Worm (Caenorhabditis elegans) whole organism, L3 larva: Measurements from ENCODE around the gene Y105C5A.24.

Experiments
- R02D3.7 ChIP-seq: fragments of 150-350 bp; optimal IDR thresholded peaks from 2 replicates; lab custom pipeline; 2014; ENCODE audit warnings: missing biosample characterization, missing genetic modification characterization
- ZK546.5 ChIP-seq: sonication (generic microtip); optimal IDR thresholded peaks from 2 replicates; lab custom pipeline; 2017; ENCODE audit warnings: missing biosample characterization, missing genetic modification characterization
- aly-2 ChIP-seq: fragments of 150-350 bp; optimal IDR thresholded peaks from 2 replicates; lab custom pipeline; 2014; ENCODE audit warnings: missing biosample characterization, missing genetic modification characterization
- ama-1 ChIP-seq: fragments of 150-350 bp; optimal IDR thresholded peaks from 2 replicates; lab custom pipeline; 2018
- ceh-16 ChIP-seq: sonication (generic microtip); optimal IDR thresholded peaks from 2 replicates; lab custom pipeline; 2017; ENCODE audit warnings: missing biosample characterization, missing genetic modification characterization
- ceh-82 ChIP-seq: fragments of 150-350 bp; optimal IDR thresholded peaks from 2 replicates; lab custom pipeline; 2014; ENCODE audit warnings: missing biosample characterization, missing genetic modification characterization
- ceh-9 ChIP-seq: sonication (generic microtip); optimal IDR thresholded peaks from 2 replicates; lab custom pipeline; 2018; ENCODE audit warnings: missing biosample characterization, missing genetic modification characterization
- daf-12 ChIP-seq: fragments of 150-350 bp; optimal IDR thresholded peaks from 2 replicates; lab custom pipeline; 2014; ENCODE audit warnings: missing biosample characterization, missing genetic modification reagents, missing genetic modification characterization
- elt-1 ChIP-seq: fragments of 150-350 bp; optimal IDR thresholded peaks from 2 replicates; lab custom pipeline; 2014; ENCODE audit warnings: missing biosample characterization, missing genetic modification characterization
- elt-3 ChIP-seq, 3 experiments: fragments of 150-350 bp in 1 of 3; sonication (generic microtip) in 2 of 3; optimal IDR thresholded peaks; 2 replicates in 2 of 3; 4 replicates in 1 of 3; lab custom pipeline; 2014 to 2017; ENCODE audit warnings: missing biosample characterization in 3 of 3, missing genetic modification characterization in 3 of 3
- eor-1 ChIP-seq, 2 experiments: fragments of 150-350 bp; optimal IDR thresholded peaks; 2 replicates each; lab custom pipeline; 2014 to 2018; ENCODE audit warnings: missing biosample characterization in 2 of 2, missing genetic modification characterization in 2 of 2
- fkh-2 ChIP-seq: fragments of 150-350 bp; optimal IDR thresholded peaks from 2 replicates; lab custom pipeline; 2014; ENCODE audit warnings: missing biosample characterization, missing genetic modification reagents, missing genetic modification characterization
- hmg-11 ChIP-seq: sonication (generic microtip); optimal IDR thresholded peaks from 2 replicates; lab custom pipeline; 2016; ENCODE audit warnings: missing genetic modification characterization, missing compliant biosample characterization
- lin-15B ChIP-seq: fragments of 150-350 bp; optimal IDR thresholded peaks from 2 replicates; lab custom pipeline; 2014; ENCODE audit warnings: missing biosample characterization, missing genetic modification characterization
- lsy-12 ChIP-seq: sonication (generic microtip); optimal IDR thresholded peaks from 2 replicates; lab custom pipeline; 2016; ENCODE audit warnings: mild to moderate bottlenecking, missing genetic modification characterization, missing compliant biosample characterization
- mdl-1 ChIP-seq: fragments of 150-350 bp; optimal IDR thresholded peaks from 2 replicates; lab custom pipeline; 2014; ENCODE audit warnings: missing biosample characterization, missing genetic modification characterization
- nfya-1 ChIP-seq: sonication (generic microtip); optimal IDR thresholded peaks from 2 replicates; lab custom pipeline; 2017; ENCODE audit warnings: missing genetic modification characterization, mild to moderate bottlenecking, missing compliant biosample characterization, antibody characterized with exemption, moderate library complexity; ENCODE audit not compliant: insufficient read depth
- nhr-12 ChIP-seq: fragments of 150-350 bp; optimal IDR thresholded peaks from 2 replicates; lab custom pipeline; 2014; ENCODE audit warnings: missing biosample characterization, missing genetic modification characterization
- nhr-23 ChIP-seq: fragments of 150-350 bp; optimal IDR thresholded peaks from 2 replicates; lab custom pipeline; 2014; ENCODE audit warnings: missing biosample characterization, missing genetic modification reagents, missing genetic modification characterization
- nhr-237 ChIP-seq: fragments of 150-350 bp; optimal IDR thresholded peaks from 2 replicates; lab custom pipeline; 2014; ENCODE audit warnings: missing biosample characterization, missing genetic modification characterization
- nhr-25 ChIP-seq: sonication (generic microtip); optimal IDR thresholded peaks from 2 replicates; lab custom pipeline; 2017; ENCODE audit warnings: missing biosample characterization, missing genetic modification characterization
- nhr-43 ChIP-seq: sonication (generic microtip); optimal IDR thresholded peaks from 2 replicates; lab custom pipeline; 2016; ENCODE audit warnings: mild to moderate bottlenecking, missing genetic modification characterization, missing compliant biosample characterization; ENCODE audit not compliant: poor library complexity, severe bottlenecking
- nhr-67 ChIP-seq: fragments of 150-350 bp; optimal IDR thresholded peaks from 2 replicates; lab custom pipeline; 2014; ENCODE audit warnings: missing biosample characterization, missing genetic modification characterization
- nhr-76 ChIP-seq: fragments of 150-350 bp; sonication (generic microtip); optimal IDR thresholded peaks from 5 replicates; lab custom pipeline; 2014; ENCODE audit warnings: missing biosample characterization, missing genetic modification characterization
- sea-2 ChIP-seq: fragments of 150-350 bp; sonication (generic microtip); optimal IDR thresholded peaks from 4 replicates; lab custom pipeline; 2014; ENCODE audit warnings: missing biosample characterization, missing genetic modification reagents, missing genetic modification characterization
- skn-1 ChIP-seq: fragments of 150-350 bp; optimal IDR thresholded peaks from 2 replicates; lab custom pipeline; 2014; ENCODE audit warnings: missing biosample characterization, missing genetic modification characterization
- snpc-4 ChIP-seq: fragments of 150-350 bp; optimal IDR thresholded peaks from 2 replicates; lab custom pipeline; 2014; ENCODE audit warnings: missing biosample characterization, missing genetic modification characterization

The Y105C5A.24 gene

ce11 chrIV:15850647-15851046 lies 972 bp downstream of the Y105C5A.24 start:
- TF ChIP-seq nhr-43 (tag; lab: Kevin White, UChicago) (no peak), R02D3.7 (no peak), nfya-1 (tag; lab: Kevin White, UChicago) (peak; percentile 58), nhr-12 (tag; lab: Kevin White, UChicago) (no peak)

ce11 chrIV:15852875-15853793 lies 3.5 kb downstream of the Y105C5A.24 start:
- no peak for TF ChIP-seq ceh-9 (tag; lab: Kevin White, UChicago)
- peak; percentile 62 for TF ChIP-seq snpc-4 (tag; lab: Kevin White, UChicago)

- no peak for TF ChIP-seq mdl-1 (tag; lab: Kevin White, UChicago)
- no peak for TF ChIP-seq nhr-67 (tag; lab: Kevin White, UChicago)
These were observed 4.2 kb downstream of the Y105C5A.24 start for ce11 chrIV:15853820-15854426.

- TF ChIP-seq nhr-43 (tag; lab: Kevin White, UChicago) (no peak), lin-15B (no peak), ceh-82 (no peak)
These were observed 11.8 kb downstream of the Y105C5A.24 start for ce11 chrIV:15861499-15861898.

DNA sequence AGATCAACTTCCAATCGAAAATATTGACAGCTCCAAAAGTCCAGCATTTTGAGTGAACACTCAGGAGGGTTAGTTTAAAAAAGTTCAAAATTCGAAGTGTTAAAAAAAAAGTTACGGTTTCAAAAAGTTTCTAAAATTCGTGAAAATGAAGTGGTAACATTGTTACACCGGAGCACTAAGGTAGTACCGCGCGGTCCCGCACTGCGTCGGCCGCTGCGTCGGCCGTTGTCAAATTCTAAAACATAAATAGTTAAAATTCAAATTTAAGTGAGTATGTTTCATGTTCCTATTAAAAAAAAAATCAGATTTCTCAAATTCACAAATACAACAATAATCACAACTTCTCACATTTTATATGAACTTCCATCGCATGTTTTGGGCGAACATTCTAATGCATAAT lies 18.6 kb downstream of the Y105C5A.24 start:
- TF ChIP-seq nhr-76 (no peak), hmg-11 (tag; lab: Kevin White, UChicago) (no peak), nhr-43 (tag; lab: Kevin White, UChicago) (no peak), aly-2 (tag; lab: Kevin White, UChicago) (no peak), skn-1 (tag; lab: Kevin White, UChicago) (no peak), elt-1 (tag; lab: Kevin White, UChicago) (no peak), R02D3.7 (no peak)

ce11 chrIV:15870356-15870755 lies 20.7 kb downstream of the Y105C5A.24 start, which contains the start of gene Y105C5B.1:
Gene Y105C5B.1, plus strand, starts transcription at chrIV:15870656.
- TF ChIP-seq ZK546.5 (no peak), eor-1 (tag; optimal IDR thresholded peaks at IDR 0.05; lab: Kevin White, UChicago) (no peak), nhr-12 (tag; lab: Kevin White, UChicago) (no peak), nfya-1 (tag; lab: Kevin White, UChicago) (no peak), daf-12 (tag; lab: Kevin White, UChicago) (no peak), ama-1 (lab: Kevin White, UChicago) (no peak), ceh-16 (tag; lab: Kevin White, UChicago) (no peak), fkh-2 (tag; lab: Kevin White, UChicago) (no peak), skn-1 (tag; lab: Kevin White, UChicago) (no peak)

DNA sequence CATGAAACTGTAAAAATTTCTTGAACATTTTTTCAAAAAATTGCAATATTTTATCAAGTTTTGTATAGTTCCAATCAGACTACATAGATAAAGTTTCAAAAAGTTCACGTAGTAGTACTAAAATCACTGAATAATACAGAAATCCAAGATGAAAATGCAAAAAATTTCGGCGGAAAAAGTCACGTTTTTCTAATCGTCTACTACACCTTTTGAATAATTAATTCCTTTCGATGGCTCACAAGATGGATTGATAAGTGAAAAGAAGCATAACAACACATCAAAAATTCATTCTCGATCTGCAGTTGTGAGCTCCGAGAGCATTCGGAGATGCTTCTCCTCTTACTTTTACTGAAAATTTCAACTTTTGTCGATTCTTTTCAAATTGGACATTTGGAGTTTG lies 23.0 kb downstream of the Y105C5A.24 start, which contains the start of gene gcy-25:
Gene gcy-25 (plus strand): TSS at position 301 of the 400 bp plus-strand sequence.
- no peak for TF ChIP-seq sea-2 (GFP tag; lab: Kevin White, UChicago)
- TF ChIP-seq nhr-237 (tag; lab: Kevin White, UChicago), result no peak
- no peak for TF ChIP-seq elt-3 (tag; optimal IDR thresholded peaks at IDR 0.05; lab: Kevin White, UChicago)
- TF ChIP-seq nhr-67 (tag; lab: Kevin White, UChicago), result no peak
- TF ChIP-seq fkh-2 (tag; lab: Kevin White, UChicago), result no peak
- TF ChIP-seq nhr-23 (tag; lab: Kevin White, UChicago), result no peak
- TF ChIP-seq nhr-25 (tag; lab: Kevin White, UChicago), result no peak
- no peak for TF ChIP-seq lsy-12 (tag; lab: Kevin White, UChicago)
- TF ChIP-seq, all 47 proteins: peak for 0
